Fruit fly (Drosophila melanogaster): ENCODE results near the gene CG44869.

DNA sequence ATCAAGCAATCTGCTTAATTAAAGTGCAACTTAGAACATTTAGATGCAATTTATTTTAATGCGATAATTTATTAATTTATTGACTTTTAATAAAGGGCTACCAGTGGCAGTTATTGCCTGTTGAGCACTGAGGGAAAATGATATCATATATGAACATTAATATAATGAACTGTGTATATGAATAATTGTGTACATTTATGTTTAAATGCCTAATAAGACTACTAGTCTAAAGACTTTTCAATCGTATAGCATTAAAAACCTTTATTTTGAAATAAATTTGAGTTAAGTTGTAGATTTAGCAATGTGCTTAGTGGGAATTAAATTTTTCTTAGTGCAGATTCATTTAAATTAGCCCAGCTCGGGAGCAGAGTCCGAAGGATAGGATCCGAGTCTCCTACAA, 27.7 kb downstream of the CG44869 start:
- TF ChIP-seq CG8478 (optimal IDR thresholded peaks at IDR 0.05) (no peak), CTCF (optimal IDR thresholded peaks at IDR 0.05) (no peak)

Measured in S2 (cell line).